Fruit fly (Drosophila melanogaster) whole organism, embryonic: ENCODE measurements around the gene fred.

Experiments used
- Atf-2 ChIP-seq: fragments of 200-800 bp; sonication (Bioruptor generic); optimal IDR thresholded peaks from 2 replicates; lab custom pipeline; 2016; ENCODE audit warnings: missing biosample characterization, missing genetic modification characterization
- Bdp1 ChIP-seq: fragments of 200-800 bp; sonication (Bioruptor generic); optimal IDR thresholded peaks from 3 replicates; lab custom pipeline; 2016; ENCODE audit warnings: missing biosample characterization, missing genetic modification characterization
- CG10267 ChIP-seq: fragments of 200-800 bp; sonication (Bioruptor generic); optimal IDR thresholded peaks from 2 replicates; lab custom pipeline; 2018; ENCODE audit warnings: missing biosample characterization, mild to moderate bottlenecking, missing genetic modification characterization, moderate library complexity
- CG11085 ChIP-seq: fragments of 200-800 bp; sonication (Bioruptor generic); IDR thresholded peaks from 2 replicates; pipeline ENCODE4 v1.3.6; 2022; ENCODE audit warnings: missing biosample characterization, missing genetic modification characterization
- CG11398 ChIP-seq: fragments of 200-800 bp; sonication (Bioruptor generic); optimal IDR thresholded peaks from 2 replicates; lab custom pipeline; 2016; ENCODE audit warnings: missing biosample characterization, missing genetic modification characterization
- CG11560 ChIP-seq: fragments of 200-800 bp; sonication (Bioruptor generic); IDR thresholded peaks from 3 replicates; pipeline ENCODE4 v1.3.6; 2022; ENCODE audit warnings: missing biosample characterization, missing genetic modification characterization
- CG12942 ChIP-seq: fragments of 200-800 bp; sonication (Bioruptor generic); optimal IDR thresholded peaks from 3 replicates; lab custom pipeline; 2016; ENCODE audit warnings: missing biosample characterization, missing genetic modification characterization
- CG13894 ChIP-seq: fragments of 200-800 bp; sonication (Bioruptor generic); optimal IDR thresholded peaks from 3 replicates; lab custom pipeline; 2018; ENCODE audit warnings: missing biosample characterization, mild to moderate bottlenecking, missing genetic modification characterization, moderate library complexity
- CG15269 ChIP-seq: fragments of 200-800 bp; sonication (Bioruptor generic); optimal IDR thresholded peaks from 2 replicates; lab custom pipeline; 2018; ENCODE audit warnings: missing biosample characterization, mild to moderate bottlenecking, missing genetic modification characterization, moderate library complexity
- CG16863 ChIP-seq: fragments of 200-800 bp; sonication (Bioruptor generic); optimal IDR thresholded peaks from 3 replicates; lab custom pipeline; 2016; ENCODE audit warnings: missing biosample characterization, missing genetic modification characterization
- CG18476 ChIP-seq: fragments of 200-800 bp; sonication (Bioruptor generic); optimal IDR thresholded peaks from 2 replicates; lab custom pipeline; 2016; ENCODE audit warnings: missing biosample characterization, mild to moderate bottlenecking, missing genetic modification characterization
- CG30020 ChIP-seq: fragments of 200-800 bp; optimal IDR thresholded peaks from 2 replicates; lab custom pipeline; 2019; ENCODE audit warnings: missing biosample characterization, mild to moderate bottlenecking, missing genetic modification characterization, moderate library complexity
- CG33213 ChIP-seq: fragments of 200-800 bp; sonication (Bioruptor generic); optimal IDR thresholded peaks from 3 replicates; lab custom pipeline; 2016; ENCODE audit warnings: missing biosample characterization, missing genetic modification characterization
- CG34224 ChIP-seq: fragments of 200-800 bp; sonication (Bioruptor generic); IDR thresholded peaks from 3 replicates; pipeline ENCODE4 v1.3.6; 2022; ENCODE audit warnings: missing biosample characterization, missing genetic modification characterization; ENCODE audit not compliant: partially characterized antibody
- CG4424 ChIP-seq: fragments of 200-800 bp; sonication (Bioruptor generic); optimal IDR thresholded peaks from 3 replicates; lab custom pipeline; 2016; ENCODE audit warnings: missing biosample characterization, missing genetic modification characterization
- CG4617 ChIP-seq: fragments of 200-800 bp; sonication (Bioruptor generic); optimal IDR thresholded peaks from 3 replicates; lab custom pipeline; 2016; ENCODE audit warnings: missing biosample characterization, missing genetic modification characterization, borderline replicate concordance
- CG5180 ChIP-seq: fragments of 200-800 bp; sonication (Bioruptor generic); optimal IDR thresholded peaks from 3 replicates; lab custom pipeline; 2017; ENCODE audit warnings: missing biosample characterization, missing genetic modification characterization, mild to moderate bottlenecking, moderate library complexity, missing genetic modification reagents
- CG6254 ChIP-seq: fragments of 200-800 bp; sonication (Bioruptor generic); optimal IDR thresholded peaks from 3 replicates; lab custom pipeline; 2017; ENCODE audit warnings: mild to moderate bottlenecking, missing biosample characterization, missing genetic modification reagents, missing genetic modification characterization
- D ChIP-seq, 2 experiments: fragments of 200-800 bp in 1 of 2; fragments of >200 bp in 1 of 2; sonication (Bioruptor generic) in 1 of 2; optimal IDR thresholded peaks; 2 replicates in 1 of 2; 3 replicates in 1 of 2; lab custom pipeline; 2017; ENCODE audit warnings: mild to moderate bottlenecking in 1 of 2, missing biosample characterization in 1 of 2, missing genetic modification characterization in 1 of 2, missing genetic modification reagents in 1 of 2
- Doc2 ChIP-seq: fragments of 200-800 bp; sonication (Bioruptor generic); IDR thresholded peaks from 2 replicates; pipeline ENCODE4 v1.3.6; 2022; ENCODE audit warnings: missing biosample characterization, missing genetic modification characterization
- Elba2 ChIP-seq: fragments of 200-800 bp; sonication (Bioruptor generic); optimal IDR thresholded peaks from 3 replicates; lab custom pipeline; 2016; ENCODE audit warnings: missing biosample characterization, missing genetic modification characterization
- HmgZ ChIP-seq: fragments of 200-800 bp; sonication (Bioruptor generic); optimal IDR thresholded peaks from 2 replicates; lab custom pipeline; 2018; ENCODE audit warnings: missing biosample characterization, mild to moderate bottlenecking, missing genetic modification characterization
- Hr3 ChIP-seq: fragments of 200-800 bp; sonication (Bioruptor generic); optimal IDR thresholded peaks from 3 replicates; lab custom pipeline; 2016; ENCODE audit warnings: missing biosample characterization, missing genetic modification characterization
- Max ChIP-seq: fragments of 200-800 bp; sonication (Bioruptor generic); optimal IDR thresholded peaks from 2 replicates; lab custom pipeline; 2016; ENCODE audit warnings: missing biosample characterization, mild to moderate bottlenecking, missing genetic modification characterization
- Med ChIP-seq: fragments of 200-800 bp; sonication (Bioruptor generic); peaks from one replicate; lab custom pipeline; 2016; ENCODE audit warnings: missing biosample characterization, missing genetic modification characterization, mild to moderate bottlenecking, inconsistent platforms, moderate library complexity
- Trl ChIP-seq, 3 experiments: fragments of >200 bp in 2 of 3; fragments of 200-800 bp in 1 of 3; sonication (Bioruptor generic) in 1 of 3; optimal IDR thresholded peaks; 2 replicates in 1 of 3; 3 replicates in 2 of 3; lab custom pipeline; 2016 to 2017; ENCODE audit warnings: missing biosample characterization in 1 of 3, missing genetic modification characterization in 1 of 3
- YL-1 ChIP-seq: fragments of 200-800 bp; sonication (Bioruptor generic); optimal IDR thresholded peaks from 3 replicates; lab custom pipeline; 2017; ENCODE audit warnings: missing biosample characterization, mild to moderate bottlenecking, missing genetic modification characterization
- aop ChIP-seq: fragments of 200-800 bp; sonication (Bioruptor generic); IDR thresholded peaks from 2 replicates; pipeline ENCODE4 v1.3.6; 2022; ENCODE audit warnings: missing biosample characterization, missing genetic modification characterization
- ara ChIP-seq: fragments of 200-800 bp; sonication (Bioruptor generic); IDR thresholded peaks from 2 replicates; pipeline ENCODE4 v1.3.6; 2022; ENCODE audit warnings: missing biosample characterization, missing genetic modification characterization
- chif ChIP-seq, 2 experiments: fragments of 200-800 bp; sonication (Bioruptor generic); optimal IDR thresholded peaks; 3 replicates each; lab custom pipeline; 2016; ENCODE audit warnings: missing biosample characterization in 2 of 2, missing genetic modification characterization in 2 of 2
- chinmo ChIP-seq: fragments of 200-800 bp; sonication (Bioruptor generic); IDR thresholded peaks from 4 replicates; pipeline ENCODE4 v1.3.6; 2022; ENCODE audit warnings: missing biosample characterization, missing genetic modification characterization; ENCODE audit not compliant: partially characterized antibody
- crol ChIP-seq: fragments of 200-800 bp; sonication (Bioruptor generic); IDR thresholded peaks from 2 replicates; pipeline ENCODE4 v1.3.6; 2022; ENCODE audit warnings: missing biosample characterization, missing genetic modification characterization
- dysf ChIP-seq: fragments of 200-800 bp; sonication (Bioruptor generic); IDR thresholded peaks from 3 replicates; pipeline ENCODE4 v1.3.6; 2022; ENCODE audit warnings: missing biosample characterization, missing genetic modification characterization
- en ChIP-seq: fragments of 200-800 bp; sonication (Bioruptor generic); optimal IDR thresholded peaks from 2 replicates; lab custom pipeline; 2016; ENCODE audit warnings: missing biosample characterization, missing genetic modification characterization
- gfzf ChIP-seq: fragments of 200-800 bp; sonication (Bioruptor generic); optimal IDR thresholded peaks from 2 replicates; lab custom pipeline; 2016; ENCODE audit warnings: missing biosample characterization, mild to moderate bottlenecking, missing genetic modification characterization, moderate library complexity
- h ChIP-seq: fragments of >200 bp; optimal IDR thresholded peaks from 2 replicates; lab custom pipeline; 2017
- hb ChIP-seq: fragments of 200-800 bp; sonication (Bioruptor generic); IDR thresholded peaks from 3 replicates; pipeline ENCODE4 v1.3.6; 2022; ENCODE audit warnings: missing biosample characterization, missing genetic modification characterization; ENCODE audit not compliant: partially characterized antibody
- nau ChIP-seq: fragments of 200-800 bp; sonication (Bioruptor generic); optimal IDR thresholded peaks from 3 replicates; lab custom pipeline; 2017; ENCODE audit warnings: missing biosample characterization, mild to moderate bottlenecking, missing genetic modification characterization, missing genetic modification reagents
- pfk ChIP-seq: fragments of 200-800 bp; sonication (Bioruptor generic); optimal IDR thresholded peaks from 2 replicates; lab custom pipeline; 2018; ENCODE audit warnings: missing biosample characterization, mild to moderate bottlenecking, missing genetic modification characterization, moderate library complexity
- phol ChIP-seq: fragments of 200-800 bp; sonication (Bioruptor generic); optimal IDR thresholded peaks from 3 replicates; lab custom pipeline; 2018; ENCODE audit warnings: missing biosample characterization, mild to moderate bottlenecking, missing genetic modification characterization, moderate library complexity
- psq ChIP-seq: fragments of 200-800 bp; sonication (Bioruptor generic); optimal IDR thresholded peaks from 2 replicates; lab custom pipeline; 2017; ENCODE audit warnings: missing biosample characterization, missing genetic modification characterization
- schlank ChIP-seq: fragments of 200-800 bp; sonication (Bioruptor generic); optimal IDR thresholded peaks from 2 replicates; lab custom pipeline; 2018; ENCODE audit warnings: missing biosample characterization, mild to moderate bottlenecking, missing genetic modification characterization
- sqz ChIP-seq: fragments of 200-800 bp; sonication (Bioruptor generic); optimal IDR thresholded peaks from 3 replicates; lab custom pipeline; 2018; ENCODE audit warnings: missing biosample characterization, mild to moderate bottlenecking, missing genetic modification characterization
- ssp ChIP-seq: fragments of 200-800 bp; sonication (Bioruptor generic); IDR thresholded peaks from 2 replicates; pipeline ENCODE4 v1.3.6; 2022; ENCODE audit warnings: missing biosample characterization, missing genetic modification characterization
- stc ChIP-seq: fragments of 200-800 bp; sonication (Bioruptor generic); IDR thresholded peaks from 2 replicates; pipeline ENCODE4 v1.3.6; 2022; ENCODE audit warnings: missing biosample characterization, missing genetic modification characterization
- tll ChIP-seq, 2 experiments: fragments of 200-800 bp in 1 of 2; fragments of >200 bp in 1 of 2; sonication (Bioruptor generic) in 1 of 2; optimal IDR thresholded peaks; 2 replicates each; lab custom pipeline; 2017 to 2019; ENCODE audit warnings: missing biosample characterization in 2 of 2, missing genetic modification characterization in 2 of 2, mild to moderate bottlenecking in 1 of 2, moderate library complexity in 1 of 2
- toy ChIP-seq: fragments of 200-800 bp; sonication (Bioruptor generic); IDR thresholded peaks from 2 replicates; pipeline ENCODE4 v1.3.6; 2022; ENCODE audit warnings: missing biosample characterization, missing genetic modification characterization
- unc-4 ChIP-seq: fragments of 200-800 bp; sonication (Bioruptor generic); IDR thresholded peaks from 2 replicates; pipeline ENCODE4 v1.3.6; 2022; ENCODE audit warnings: missing biosample characterization, missing genetic modification characterization; ENCODE audit not compliant: partially characterized antibody
- wor ChIP-seq: fragments of 200-800 bp; sonication (Bioruptor generic); IDR thresholded peaks from 2 replicates; pipeline ENCODE4 v1.3.6; 2022; ENCODE audit warnings: missing biosample characterization, missing genetic modification characterization

Gene fred

dm6 chr2L:4030236-4030943, 38.9 kb upstream of the fred start (continued):
- TF ChIP-seq D (optimal IDR thresholded peaks at IDR 0.05; lab: Kevin White, UChicago) (no peak), D (GFP tag; optimal IDR thresholded peaks at IDR 0.05; lab: Kevin White, UChicago) (peak; percentile 83), h (no peak), CG34224 (GFP tag; lab: Robert Waterston, UW) (peak; percentile 43; the same call in 1 of the 3 replicates), HmgZ (peak; percentile 58), wor (peak; percentile 73), CG18476 (GFP tag; lab: Kevin White, UChicago) (peak; percentile 77), ara (GFP tag; lab: Robert Waterston, UW) (peak; percentile 86), stc (GFP tag; lab: Robert Waterston, UW) (peak; percentile 88), CG12942 (GFP tag; lab: Kevin White, UChicago) (peak; percentile 75), Hr3 (peak; percentile 76), nau (GFP tag; lab: Kevin White, UChicago) (peak; percentile 52), phol (tag; lab: Kevin White, UChicago) (peak; percentile 88), aop (GFP tag; lab: Robert Waterston, UW) (peak; percentile 77; the same call in 1 of the 2 replicates), gfzf (no peak), CG11560 (tag; lab: Robert Waterston, UW) (no peak; the same call in 2 of the 3 replicates), Elba2 (peak; percentile 54), YL-1 (GFP tag; lab: Kevin White, UChicago) (no peak), toy (peak; percentile 46; the same call in 1 of the 2 replicates), CG33213 (peak; percentile 74), CG30020 (tag; lab: Kevin White, UChicago) (peak; percentile 42), sqz (peak; percentile 70), Max (peak; percentile 67), Doc2 (GFP tag; lab: Robert Waterston, UW) (no peak), Bdp1 (peak; percentile 54), pfk (GFP tag; lab: Kevin White, UChicago) (no peak), unc-4 (GFP tag; lab: Robert Waterston, UW) (no peak), CG6254 (peak; percentile 60), en (GFP tag; lab: Kevin White, UChicago) (peak; percentile 70), CG13894 (tag; lab: Kevin White, UChicago) (peak; percentile 17), CG5180 (GFP tag; lab: Kevin White, UChicago) (peak; percentile 98)
- TF ChIP-seq, all 482 proteins: peak for 406

DNA sequence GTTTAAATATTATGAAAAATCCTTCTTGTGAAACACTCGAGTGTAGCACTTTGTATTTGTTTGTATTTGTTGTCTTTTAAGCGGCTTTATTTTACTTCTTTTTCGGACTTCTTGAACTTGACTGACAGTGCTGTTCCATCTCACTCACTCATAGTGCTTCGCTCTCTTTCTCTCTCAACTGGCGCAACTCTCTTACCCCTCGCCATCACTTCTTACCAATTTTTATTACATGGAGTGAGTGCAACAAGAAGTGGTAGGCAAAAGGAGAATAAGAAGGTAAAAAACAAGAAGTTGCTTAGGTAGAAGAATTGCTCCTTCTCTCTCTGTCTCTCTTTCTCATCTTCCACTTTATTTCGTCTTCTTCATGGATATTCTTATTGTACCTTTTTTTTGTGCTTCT, 37.2 kb upstream of the fred start:
- TF ChIP-seq CG5180 (GFP tag; lab: Kevin White, UChicago) (peak; percentile 65), CG10267 (no peak), hb (GFP tag; lab: Robert Waterston, UW) (no peak), dysf (no peak), Atf-2 (GFP tag; lab: Kevin White, UChicago) (no peak), schlank (tag; lab: Kevin White, UChicago) (no peak), Med (GFP tag; lab: Kevin White, UChicago) (no peak), CG11398 (GFP tag; lab: Kevin White, UChicago) (no peak), psq (GFP tag; lab: Kevin White, UChicago) (peak; percentile 63), chinmo (GFP tag; lab: Robert Waterston, UW) (0 out of 4 replicates have a peak, but pooled peaks have one; percentile 43), CG4617 (GFP tag; lab: Kevin White, UChicago) (no peak), CG11085 (GFP tag; lab: Robert Waterston, UW) (no peak), ssp (GFP tag; lab: Robert Waterston, UW) (no peak), CG16863 (GFP tag; lab: Kevin White, UChicago) (no peak), Elba2 (peak; percentile 71), chif (GFP tag; optimal IDR thresholded peaks at IDR 0.05; lab: Kevin White, UChicago) (no peak), Trl (optimal IDR thresholded peaks at IDR 0.05; lab: Kevin White, UChicago) (peak in 1 of 2 experiments; percentile 16), Trl (GFP tag; optimal IDR thresholded peaks at IDR 0.05; lab: Kevin White, UChicago) (no peak), tll (GFP tag; optimal IDR thresholded peaks at IDR 0.05; lab: Kevin White, UChicago) (peak in 1 of 2 experiments; percentile 33), crol (peak; percentile 88), CG15269 (tag; lab: Kevin White, UChicago) (no peak), CG4424 (no peak)
